Fruit fly (Drosophila melanogaster) whole organism, embryonic: Measurements from ENCODE around the gene NK7.1.

Source experiments
- Antp ChIP-seq: fragments of 200-800 bp; sonication (Bioruptor generic); optimal IDR thresholded peaks from 3 replicates; lab custom pipeline; 2016; ENCODE audit warnings: missing biosample characterization, missing genetic modification characterization
- CG10267 ChIP-seq: fragments of 200-800 bp; sonication (Bioruptor generic); optimal IDR thresholded peaks from 2 replicates; lab custom pipeline; 2018; ENCODE audit warnings: missing biosample characterization, mild to moderate bottlenecking, missing genetic modification characterization, moderate library complexity
- CG11085 ChIP-seq: fragments of 200-800 bp; sonication (Bioruptor generic); IDR thresholded peaks from 2 replicates; pipeline ENCODE4 v1.3.6; 2022; ENCODE audit warnings: missing biosample characterization, missing genetic modification characterization
- CG12155 ChIP-seq: fragments of 200-800 bp; sonication (Bioruptor generic); optimal IDR thresholded peaks from 3 replicates; lab custom pipeline; 2016; ENCODE audit warnings: missing biosample characterization, missing genetic modification characterization
- CG12236 ChIP-seq: fragments of 200-800 bp; sonication (Bioruptor generic); optimal IDR thresholded peaks from 2 replicates; lab custom pipeline; 2016; ENCODE audit warnings: missing biosample characterization, missing genetic modification characterization
- CG12769 ChIP-seq: fragments of 200-800 bp; sonication (Bioruptor generic); optimal IDR thresholded peaks from 2 replicates; lab custom pipeline; 2019; ENCODE audit warnings: missing biosample characterization, mild to moderate bottlenecking, missing genetic modification characterization, moderate library complexity
- CG14667 ChIP-seq: fragments of 200-800 bp; sonication (Bioruptor generic); IDR thresholded peaks from 2 replicates; pipeline ENCODE4 v1.3.6; 2022; ENCODE audit warnings: missing biosample characterization, missing genetic modification characterization
- CG16863 ChIP-seq: fragments of 200-800 bp; sonication (Bioruptor generic); optimal IDR thresholded peaks from 3 replicates; lab custom pipeline; 2016; ENCODE audit warnings: missing biosample characterization, missing genetic modification characterization
- CG18011 ChIP-seq: fragments of 200-800 bp; sonication (Bioruptor generic); optimal IDR thresholded peaks from 2 replicates; lab custom pipeline; 2017; ENCODE audit warnings: missing biosample characterization, missing genetic modification characterization, mild to moderate bottlenecking, moderate library complexity, missing genotype
- CG2116 ChIP-seq: fragments of 200-800 bp; sonication (Bioruptor generic); optimal IDR thresholded peaks from 3 replicates; lab custom pipeline; 2018; ENCODE audit warnings: missing biosample characterization, mild to moderate bottlenecking, missing genetic modification characterization
- CG2199 ChIP-seq: fragments of 200-800 bp; sonication (Bioruptor generic); IDR thresholded peaks from 3 replicates; pipeline ENCODE4 v1.3.6; 2022; ENCODE audit warnings: missing biosample characterization, missing genetic modification characterization
- CG33557 ChIP-seq: fragments of 200-800 bp; sonication (Bioruptor generic); optimal IDR thresholded peaks from 2 replicates; lab custom pipeline; 2019; ENCODE audit warnings: missing biosample characterization, mild to moderate bottlenecking, missing genetic modification characterization, moderate library complexity
- CG34224 ChIP-seq: fragments of 200-800 bp; sonication (Bioruptor generic); IDR thresholded peaks from 3 replicates; pipeline ENCODE4 v1.3.6; 2022; ENCODE audit warnings: missing biosample characterization, missing genetic modification characterization; ENCODE audit not compliant: partially characterized antibody
- CG34422 ChIP-seq: fragments of 200-800 bp; sonication (Bioruptor generic); IDR thresholded peaks from 3 replicates; pipeline ENCODE4 v1.3.6; 2022; ENCODE audit warnings: missing biosample characterization, missing genetic modification characterization
- CG4730 ChIP-seq: fragments of 200-800 bp; sonication (Bioruptor generic); IDR thresholded peaks from 2 replicates; pipeline ENCODE4 v1.3.6; 2022; ENCODE audit warnings: missing biosample characterization, missing genetic modification characterization
- CG7271 ChIP-seq: fragments of 200-800 bp; sonication (Bioruptor generic); optimal IDR thresholded peaks from 2 replicates; lab custom pipeline; 2018; ENCODE audit warnings: missing biosample characterization, mild to moderate bottlenecking, missing genetic modification characterization, moderate library complexity
- CG8290 ChIP-seq, 3 experiments: fragments of 200-800 bp; sonication (Bioruptor generic); optimal IDR thresholded peaks; 2 replicates each; lab custom pipeline; 2016 to 2019; ENCODE audit warnings: missing biosample characterization in 3 of 3, missing genetic modification characterization in 3 of 3, mild to moderate bottlenecking in 2 of 3, moderate library complexity in 1 of 3
- CG8388 ChIP-seq: fragments of 200-800 bp; sonication (Bioruptor generic); optimal IDR thresholded peaks from 2 replicates; lab custom pipeline; 2019; ENCODE audit warnings: missing biosample characterization, mild to moderate bottlenecking, missing genetic modification characterization, moderate library complexity
- CG8478 ChIP-seq: fragments of >200 bp; optimal IDR thresholded peaks from 2 replicates; lab custom pipeline; 2018
- CG9215 ChIP-seq: fragments of 200-800 bp; sonication (Bioruptor generic); IDR thresholded peaks from 2 replicates; pipeline ENCODE4 v1.3.6; 2022; ENCODE audit warnings: missing biosample characterization, missing genetic modification characterization
- CG9876 ChIP-seq: fragments of 200-800 bp; sonication (Bioruptor generic); optimal IDR thresholded peaks from 2 replicates; lab custom pipeline; 2016; ENCODE audit warnings: missing biosample characterization, missing genetic modification characterization
- CrebB ChIP-seq: fragments of 200-800 bp; sonication (Bioruptor generic); optimal IDR thresholded peaks from 3 replicates; lab custom pipeline; 2018; ENCODE audit warnings: missing biosample characterization, mild to moderate bottlenecking, missing genetic modification characterization
- Dek ChIP-seq: fragments of 200-800 bp; sonication (Bioruptor generic); optimal IDR thresholded peaks from 3 replicates; lab custom pipeline; 2019; ENCODE audit warnings: missing biosample characterization, mild to moderate bottlenecking, missing genetic modification characterization, moderate library complexity
- Hand ChIP-seq: fragments of 200-800 bp; sonication (Bioruptor generic); optimal IDR thresholded peaks from 2 replicates; lab custom pipeline; 2017; ENCODE audit warnings: mild to moderate bottlenecking, missing biosample characterization, missing genetic modification reagents, missing genetic modification characterization
- Hmr ChIP-seq: fragments of 200-800 bp; sonication (Bioruptor generic); optimal IDR thresholded peaks from 3 replicates; lab custom pipeline; 2017; ENCODE audit warnings: mild to moderate bottlenecking, missing biosample characterization, missing genetic modification reagents, missing genetic modification characterization
- Hr39 ChIP-seq: fragments of >200 bp; optimal IDR thresholded peaks from 2 replicates; lab custom pipeline; 2017
- Hr51 ChIP-seq, 2 experiments: fragments of 200-800 bp; sonication (Bioruptor generic); optimal IDR thresholded peaks; 2 replicates in 1 of 2; 3 replicates in 1 of 2; lab custom pipeline; 2016 to 2018; ENCODE audit warnings: missing biosample characterization in 2 of 2, missing genetic modification characterization in 2 of 2, mild to moderate bottlenecking in 1 of 2, moderate library complexity in 1 of 2
- Med ChIP-seq: fragments of 200-800 bp; sonication (Bioruptor generic); peaks from one replicate; lab custom pipeline; 2016; ENCODE audit warnings: missing biosample characterization, missing genetic modification characterization, mild to moderate bottlenecking, inconsistent platforms, moderate library complexity
- NFAT ChIP-seq: fragments of 200-800 bp; sonication (Bioruptor generic); IDR thresholded peaks from 2 replicates; pipeline ENCODE4 v1.3.6; 2022; ENCODE audit warnings: missing biosample characterization, missing genetic modification characterization
- Optix ChIP-seq: fragments of 200-800 bp; sonication (Bioruptor generic); IDR thresholded peaks from 3 replicates; pipeline ENCODE4 v1.3.6; 2022; ENCODE audit warnings: missing biosample characterization, missing genetic modification characterization
- Sry-δ ChIP-seq: fragments of 200-800 bp; sonication (Bioruptor generic); optimal IDR thresholded peaks from 2 replicates; lab custom pipeline; 2016; ENCODE audit warnings: missing biosample characterization, missing genetic modification characterization
- Trl ChIP-seq, 3 experiments: fragments of >200 bp in 2 of 3; fragments of 200-800 bp in 1 of 3; sonication (Bioruptor generic) in 1 of 3; optimal IDR thresholded peaks; 2 replicates in 1 of 3; 3 replicates in 2 of 3; lab custom pipeline; 2016 to 2017; ENCODE audit warnings: missing biosample characterization in 1 of 3, missing genetic modification characterization in 1 of 3
- Usf ChIP-seq: fragments of 200-800 bp; sonication (Bioruptor generic); optimal IDR thresholded peaks from 2 replicates; lab custom pipeline; 2017; ENCODE audit warnings: missing genotype, missing biosample characterization, missing genetic modification characterization
- ci ChIP-seq: fragments of 200-800 bp; sonication (Bioruptor generic); IDR thresholded peaks from 3 replicates; pipeline ENCODE4 v1.3.6; 2022; ENCODE audit warnings: missing biosample characterization, missing genetic modification characterization
- corto ChIP-seq: fragments of 200-800 bp; sonication (Bioruptor generic); optimal IDR thresholded peaks from 2 replicates; lab custom pipeline; 2016; ENCODE audit warnings: missing biosample characterization, mild to moderate bottlenecking, missing genetic modification characterization, moderate library complexity
- dmrt99B ChIP-seq: fragments of 200-800 bp; sonication (Bioruptor generic); optimal IDR thresholded peaks from 2 replicates; lab custom pipeline; 2018; ENCODE audit warnings: missing biosample characterization, mild to moderate bottlenecking, missing genetic modification characterization, moderate library complexity
- en ChIP-seq: fragments of 200-800 bp; sonication (Bioruptor generic); optimal IDR thresholded peaks from 2 replicates; lab custom pipeline; 2016; ENCODE audit warnings: missing biosample characterization, missing genetic modification characterization
- fd102C ChIP-seq: fragments of 200-800 bp; sonication (Bioruptor generic); optimal IDR thresholded peaks from 2 replicates; lab custom pipeline; 2018; ENCODE audit warnings: missing biosample characterization, mild to moderate bottlenecking, missing genetic modification characterization, moderate library complexity
- gt ChIP-seq: fragments of 200-800 bp; sonication (Bioruptor generic); IDR thresholded peaks from 2 replicates; pipeline ENCODE4 v1.3.6; 2022; ENCODE audit warnings: missing biosample characterization, missing genetic modification characterization
- jumu ChIP-seq: fragments of 200-800 bp; sonication (Bioruptor generic); optimal IDR thresholded peaks from 3 replicates; lab custom pipeline; 2016; ENCODE audit warnings: missing biosample characterization, missing genetic modification characterization
- nmo ChIP-seq: fragments of 200-800 bp; sonication (Bioruptor generic); optimal IDR thresholded peaks from 2 replicates; lab custom pipeline; 2018; ENCODE audit warnings: missing biosample characterization, mild to moderate bottlenecking, missing genetic modification characterization, moderate library complexity
- prd ChIP-seq, 3 experiments: fragments of >200 bp in 2 of 3; fragments of 200-800 bp in 1 of 3; sonication (Bioruptor generic) in 1 of 3; optimal IDR thresholded peaks in 2 of 3; IDR thresholded peaks in 1 of 3; 2 replicates in 2 of 3; 3 replicates in 1 of 3; pipeline versions ENCODE4 v1.3.6 to Lab custom; 2017 to 2022; ENCODE audit warnings: missing biosample characterization in 1 of 3, missing genetic modification characterization in 1 of 3
- shn ChIP-seq: fragments of 200-800 bp; sonication (Bioruptor generic); optimal IDR thresholded peaks from 3 replicates; lab custom pipeline; 2016; ENCODE audit warnings: missing biosample characterization, missing genetic modification characterization
- sima ChIP-seq: fragments of 200-800 bp; sonication (Bioruptor generic); optimal IDR thresholded peaks from 2 replicates; lab custom pipeline; 2016; ENCODE audit warnings: missing biosample characterization, missing genetic modification characterization
- slou ChIP-seq: fragments of 200-800 bp; sonication (Bioruptor generic); optimal IDR thresholded peaks from 3 replicates; lab custom pipeline; 2016; ENCODE audit warnings: missing biosample characterization, missing genetic modification characterization
- slp2 ChIP-seq: fragments of 200-800 bp; sonication (Bioruptor generic); optimal IDR thresholded peaks from 2 replicates; lab custom pipeline; 2016; ENCODE audit warnings: missing biosample characterization, missing genetic modification characterization
- ssp ChIP-seq: fragments of 200-800 bp; sonication (Bioruptor generic); IDR thresholded peaks from 2 replicates; pipeline ENCODE4 v1.3.6; 2022; ENCODE audit warnings: missing biosample characterization, missing genetic modification characterization
- tup ChIP-seq: fragments of 200-800 bp; sonication (Bioruptor generic); optimal IDR thresholded peaks from 2 replicates; lab custom pipeline; 2016; ENCODE audit warnings: missing biosample characterization, mild to moderate bottlenecking, missing genetic modification characterization, moderate library complexity

Gene NK7.1

DNA sequence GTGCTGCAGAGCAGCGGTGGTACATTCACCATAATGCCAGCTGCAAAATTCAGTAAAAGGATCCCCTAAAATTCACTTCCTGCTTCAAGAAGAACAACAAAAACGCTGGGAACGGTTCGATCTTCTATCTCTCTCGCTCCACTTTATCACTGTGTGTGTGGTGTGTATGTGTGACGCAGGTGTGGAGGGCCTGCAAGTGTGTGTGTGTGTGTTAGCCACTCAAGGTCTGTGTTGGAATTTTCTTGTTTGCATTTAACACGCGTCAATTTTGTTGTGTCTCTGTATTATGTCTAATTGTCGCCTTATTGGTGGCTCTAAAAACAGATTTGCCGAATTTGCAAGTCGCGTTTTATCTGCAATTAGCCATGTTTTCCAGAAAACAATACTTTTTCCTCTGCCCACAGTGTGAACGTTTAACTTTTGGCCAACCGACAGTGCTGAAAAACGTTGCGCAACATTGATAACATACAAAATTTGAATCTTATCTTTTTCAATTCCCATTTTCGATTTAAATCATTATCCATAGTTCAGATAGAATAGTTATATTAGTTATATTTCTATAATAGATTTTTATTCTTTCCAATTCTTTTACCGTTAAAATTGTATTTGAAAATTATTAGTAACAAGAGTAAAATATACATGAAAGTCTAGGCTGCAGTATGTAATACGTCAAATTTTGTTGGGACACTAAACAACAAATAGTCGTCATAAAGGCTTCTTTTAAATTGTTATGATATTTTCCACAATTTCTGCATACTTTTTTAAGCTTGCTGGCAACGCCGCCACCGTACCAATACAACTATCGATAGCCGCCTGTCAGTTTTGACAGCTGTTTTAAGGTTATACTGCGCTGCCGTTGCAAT is 46.3 kb downstream of the NK7.1 start, which contains the start of the genes Afti and ATPsynE (continued):
- TF ChIP-seq Dek (tag; lab: Kevin White, UChicago) (peak; percentile 54), CG33557 (GFP tag; lab: Kevin White, UChicago) (no peak), CG18011 (no peak), CG34422 (peak; percentile 55), CG8290 (GFP tag; optimal IDR thresholded peaks at IDR 0.05; lab: Kevin White, UChicago) (no peak), CG8290 (tag; optimal IDR thresholded peaks at IDR 0.05; lab: Kevin White, UChicago) (no peak), sima (no peak), CG10267 (tag; lab: Kevin White, UChicago) (peak; percentile 93), Med (GFP tag; lab: Kevin White, UChicago) (peak; percentile 97), CG8478 (lab: Kevin White, UChicago) (peak; percentile 93), CG34224 (GFP tag; lab: Robert Waterston, UW) (peak; percentile 28; the same call in 1 of the 3 replicates), dmrt99B (tag; lab: Kevin White, UChicago) (no peak), CG2199 (no peak), CG11085 (peak; percentile 53), slp2 (GFP tag; lab: Kevin White, UChicago) (peak; percentile 65), ssp (peak; percentile 57; the same call in 1 of the 2 replicates), Hr51 (GFP tag; optimal IDR thresholded peaks at IDR 0.05; lab: Kevin White, UChicago) (peak in 1 of 2 experiments; percentile 22), Hmr (GFP tag; lab: Kevin White, UChicago) (no peak), Usf (GFP tag; lab: Kevin White, UChicago) (peak; percentile 33), Hand (GFP tag; lab: Kevin White, UChicago) (no peak), tup (GFP tag; lab: Kevin White, UChicago) (no peak), CG4730 (GFP tag; lab: Robert Waterston, UW) (peak; percentile 64), prd (optimal IDR thresholded peaks at IDR 0.05; lab: Kevin White, UChicago) (no peak), prd (GFP tag; IDR thresholded peaks at IDR 0.05; lab: Robert Waterston, UW) (peak; percentile 75; the same call in 2 of the 3 replicates), CG9215 (peak; percentile 64), CG16863 (GFP tag; lab: Kevin White, UChicago) (peak; percentile 52), Trl (optimal IDR thresholded peaks at IDR 0.05; lab: Kevin White, UChicago) (no peak), Trl (GFP tag; optimal IDR thresholded peaks at IDR 0.05; lab: Kevin White, UChicago) (peak; percentile 73), corto (GFP tag; lab: Kevin White, UChicago) (no peak), fd102C (GFP tag; lab: Kevin White, UChicago) (no peak), NFAT (GFP tag; lab: Robert Waterston, UW) (peak; percentile 65), CG12155 (GFP tag; lab: Kevin White, UChicago) (peak; percentile 69), shn (peak; percentile 27), jumu (GFP tag; lab: Kevin White, UChicago) (peak; percentile 72), CG2116 (GFP tag; lab: Kevin White, UChicago) (peak; percentile 68), Sry-δ (GFP tag; lab: Kevin White, UChicago) (peak; percentile 78), CG7271 (tag; lab: Kevin White, UChicago) (no peak), ci (GFP tag; lab: Robert Waterston, UW) (peak; percentile 76), slou (GFP tag; lab: Kevin White, UChicago) (peak; percentile 34), CG9876 (GFP tag; lab: Kevin White, UChicago) (peak; percentile 62), CG12769 (tag; lab: Kevin White, UChicago) (peak; percentile 44), Antp (peak; percentile 67), CG14667 (GFP tag; lab: Robert Waterston, UW) (peak; percentile 59), gt (GFP tag; lab: Robert Waterston, UW) (no peak), CG8388 (GFP tag; lab: Kevin White, UChicago) (no peak), CG12236 (no peak), nmo (GFP tag; lab: Kevin White, UChicago) (peak; percentile 74), CrebB (no peak), en (GFP tag; lab: Kevin White, UChicago) (peak; percentile 30), Hr39 (lab: Kevin White, UChicago) (no peak), Optix (GFP tag; lab: Robert Waterston, UW) (no peak)
